Fruit fly (Drosophila melanogaster): ENCODE measurements around the gene Rev1.

Gene Rev1

dm6 chr3L:700160-700917 is 46.2 kb downstream of the Rev1 start (continued):
- TF ChIP-seq BEAF-32 (GFP tag; optimal IDR thresholded peaks at IDR 0.05) (no peak), Mes4 (GFP tag; optimal IDR thresholded peaks at IDR 0.05) (peak; percentile 23), CG10274 (GFP tag; optimal IDR thresholded peaks at IDR 0.05) (no peak), cato (GFP tag; optimal IDR thresholded peaks at IDR 0.05; ENCODE audit: borderline replicate concordance) (peak; percentile 18), scrt (GFP tag; optimal IDR thresholded peaks at IDR 0.05) (peak; percentile 61), ro (GFP tag; IDR thresholded peaks at IDR 0.05) (no peak), unc-4 (GFP tag; IDR thresholded peaks at IDR 0.05; ENCODE audit: partially characterized antibody) (no peak), CG17829 (tag; optimal IDR thresholded peaks at IDR 0.05) (peak; percentile 44), h (optimal IDR thresholded peaks at IDR 0.05) (no peak), B-H1 (GFP tag; IDR thresholded peaks at IDR 0.05) (no peak; the same call in 2 of the 3 replicates), Xrp1 (GFP tag; IDR thresholded peaks at IDR 0.05) (peak; percentile 69), C15 (GFP tag; IDR thresholded peaks at IDR 0.05) (no peak), klu (GFP tag; IDR thresholded peaks at IDR 0.05) (no peak), CG3726 (GFP tag; IDR thresholded peaks at IDR 0.05) (no peak), HLH54F (GFP tag; optimal IDR thresholded peaks at IDR 0.05) (no peak), lola (GFP tag; optimal IDR thresholded peaks at IDR 0.05) (peak in 1 of 3 experiments; percentile 44), CG13123 (GFP tag; optimal IDR thresholded peaks at IDR 0.05) (no peak), gfzf (GFP tag; optimal IDR thresholded peaks at IDR 0.05) (no peak), YL-1 (GFP tag; optimal IDR thresholded peaks at IDR 0.05) (peak; percentile 19), ERR (GFP tag; optimal IDR thresholded peaks at IDR 0.05) (peak; percentile 17), Dip2 (GFP tag; IDR thresholded peaks at IDR 0.05) (no peak), jigr1 (GFP tag; IDR thresholded peaks at IDR 0.05) (no peak), Mad (GFP tag; optimal IDR thresholded peaks at IDR 0.05) (peak; percentile 16), Mrtf (GFP tag; IDR thresholded peaks at IDR 0.05) (no peak), CG10543 (GFP tag; optimal IDR thresholded peaks at IDR 0.05) (no peak), grn (GFP tag; optimal IDR thresholded peaks at IDR 0.05) (no peak), chif (GFP tag; optimal IDR thresholded peaks at IDR 0.05) (peak; percentile 23 to 48), CG10147 (GFP tag; optimal IDR thresholded peaks at IDR 0.05) (peak; percentile 83), mam (GFP tag; optimal IDR thresholded peaks at IDR 0.05) (no peak), Dll (GFP tag; IDR thresholded peaks at IDR 0.05; ENCODE audit: partially characterized antibody) (no peak), CG14441 (GFP tag; IDR thresholded peaks at IDR 0.05) (0 out of 2 replicates have a peak, but pooled peaks have one; percentile 30), Oaz (GFP tag; IDR thresholded peaks at IDR 0.05) (no peak), inv (GFP tag; IDR thresholded peaks at IDR 0.05; ENCODE audit: partially characterized antibody) (no peak), CG43689 (GFP tag; IDR thresholded peaks at IDR 0.05) (no peak), gcm (GFP tag; optimal IDR thresholded peaks at IDR 0.05) (peak; percentile 63), wek (GFP tag; optimal IDR thresholded peaks at IDR 0.05) (no peak), CG31441 (GFP tag; IDR thresholded peaks at IDR 0.05) (peak; percentile 73), CG17186 (GFP tag; optimal IDR thresholded peaks at IDR 0.05) (no peak), lov (optimal IDR thresholded peaks at IDR 0.05) (no peak), lov (GFP tag; IDR thresholded peaks at IDR 0.05) (no peak), Sox102F (GFP tag; optimal IDR thresholded peaks at IDR 0.05) (peak; percentile 67), CG9609 (GFP tag; optimal IDR thresholded peaks at IDR 0.05) (no peak), CG33557 (GFP tag; optimal IDR thresholded peaks at IDR 0.05) (no peak), Sry-β (GFP tag; optimal IDR thresholded peaks at IDR 0.05) (no peak), sd (tag; optimal IDR thresholded peaks at IDR 0.05) (no peak), CG2202 (tag; optimal IDR thresholded peaks at IDR 0.05) (peak; percentile 35), ase (GFP tag; IDR thresholded peaks at IDR 0.05) (peak; percentile 17; the same call in 1 of the 3 replicates), bab2 (GFP tag; optimal IDR thresholded peaks at IDR 0.05) (peak; percentile 7), trem (tag; optimal IDR thresholded peaks at IDR 0.05) (peak; percentile 29), CG9876 (GFP tag; optimal IDR thresholded peaks at IDR 0.05) (no peak)
